Fruit fly (Drosophila melanogaster) whole organism, embryonic: ENCODE measurements around the gene mRRF1.
A peak's percentile ranks its signal among the peaks of the same experiment; 100 is the strongest.

Experiments used
- Bdp1 ChIP-seq: fragments of 200-800 bp; sonication (Bioruptor generic); optimal IDR thresholded peaks from 3 replicates; lab custom pipeline; 2016; ENCODE audit warnings: missing biosample characterization, missing genetic modification characterization
- CG10979 ChIP-seq: fragments of 200-800 bp; sonication (Bioruptor generic); optimal IDR thresholded peaks from 2 replicates; lab custom pipeline; 2018; ENCODE audit warnings: missing biosample characterization, mild to moderate bottlenecking, missing genetic modification characterization, moderate library complexity
- CG13424 ChIP-seq: fragments of 200-800 bp; sonication (Bioruptor generic); optimal IDR thresholded peaks from 2 replicates; lab custom pipeline; 2019; ENCODE audit warnings: missing biosample characterization, mild to moderate bottlenecking, missing genetic modification characterization, moderate library complexity
- CG1647 ChIP-seq: fragments of 200-800 bp; sonication (Bioruptor generic); optimal IDR thresholded peaks from 3 replicates; lab custom pipeline; 2016; ENCODE audit warnings: missing biosample characterization, missing genetic modification characterization
- CG17359 ChIP-seq: fragments of 200-800 bp; sonication (Bioruptor generic); optimal IDR thresholded peaks from 3 replicates; lab custom pipeline; 2018; ENCODE audit warnings: missing biosample characterization, mild to moderate bottlenecking, missing genetic modification characterization, moderate library complexity
- CG18599 ChIP-seq: fragments of 200-800 bp; sonication (Bioruptor generic); optimal IDR thresholded peaks from 3 replicates; lab custom pipeline; 2017; ENCODE audit warnings: missing biosample characterization, missing genetic modification characterization, mild to moderate bottlenecking, moderate library complexity, missing genetic modification reagents
- CG2202 ChIP-seq: fragments of 200-800 bp; sonication (Bioruptor generic); optimal IDR thresholded peaks from 2 replicates; lab custom pipeline; 2018; ENCODE audit warnings: missing biosample characterization, mild to moderate bottlenecking, missing genetic modification characterization
- CG2678 ChIP-seq: fragments of 200-800 bp; sonication (Bioruptor generic); optimal IDR thresholded peaks from 3 replicates; lab custom pipeline; 2019; ENCODE audit warnings: missing biosample characterization, mild to moderate bottlenecking, missing genetic modification characterization, moderate library complexity
- CG2712 ChIP-seq: fragments of 200-800 bp; optimal IDR thresholded peaks from 3 replicates; lab custom pipeline; 2019; ENCODE audit warnings: missing biosample characterization, mild to moderate bottlenecking, missing genetic modification characterization, moderate library complexity
- CG2889 ChIP-seq: fragments of 200-800 bp; sonication (Bioruptor generic); IDR thresholded peaks from 3 replicates; pipeline ENCODE4 v1.3.6; 2022; ENCODE audit warnings: missing biosample characterization, missing genetic modification characterization
- CG30020 ChIP-seq: fragments of 200-800 bp; optimal IDR thresholded peaks from 2 replicates; lab custom pipeline; 2019; ENCODE audit warnings: missing biosample characterization, mild to moderate bottlenecking, missing genetic modification characterization, moderate library complexity
- CG31441 ChIP-seq: fragments of 200-800 bp; sonication (Bioruptor generic); IDR thresholded peaks from 2 replicates; pipeline ENCODE4 v1.3.6; 2022; ENCODE audit warnings: missing biosample characterization, missing genetic modification characterization
- CG42726 ChIP-seq: fragments of 200-800 bp; sonication (Bioruptor generic); IDR thresholded peaks from 2 replicates; pipeline ENCODE4 v1.3.6; 2022; ENCODE audit warnings: missing biosample characterization, missing genetic modification characterization; ENCODE audit not compliant: partially characterized antibody
- CG4328 ChIP-seq: fragments of 200-800 bp; sonication (Bioruptor generic); optimal IDR thresholded peaks from 3 replicates; lab custom pipeline; 2017; ENCODE audit warnings: missing biosample characterization, missing genetic modification reagents, missing genetic modification characterization
- CG4730 ChIP-seq: fragments of 200-800 bp; sonication (Bioruptor generic); IDR thresholded peaks from 2 replicates; pipeline ENCODE4 v1.3.6; 2022; ENCODE audit warnings: missing biosample characterization, missing genetic modification characterization
- CG4820 ChIP-seq: fragments of 200-800 bp; sonication (Bioruptor generic); optimal IDR thresholded peaks from 3 replicates; lab custom pipeline; 2016; ENCODE audit warnings: missing biosample characterization, missing genetic modification characterization
- CG7839 ChIP-seq: fragments of 200-800 bp; sonication (Bioruptor generic); optimal IDR thresholded peaks from 3 replicates; lab custom pipeline; 2018; ENCODE audit warnings: missing biosample characterization, mild to moderate bottlenecking, missing genetic modification characterization, moderate library complexity
- CG9437 ChIP-seq: fragments of 200-800 bp; sonication (Bioruptor generic); optimal IDR thresholded peaks from 2 replicates; lab custom pipeline; 2018; ENCODE audit warnings: missing biosample characterization, mild to moderate bottlenecking, missing genetic modification characterization
- Dad ChIP-seq: fragments of 200-800 bp; sonication (Bioruptor generic); optimal IDR thresholded peaks from 3 replicates; lab custom pipeline; 2016; ENCODE audit warnings: missing biosample characterization, missing genetic modification characterization
- Doc2 ChIP-seq: fragments of 200-800 bp; sonication (Bioruptor generic); IDR thresholded peaks from 2 replicates; pipeline ENCODE4 v1.3.6; 2022; ENCODE audit warnings: missing biosample characterization, missing genetic modification characterization
- ERR ChIP-seq: fragments of 200-800 bp; sonication (Bioruptor generic); optimal IDR thresholded peaks from 2 replicates; lab custom pipeline; 2016; ENCODE audit warnings: missing biosample characterization, missing genetic modification characterization
- H15 ChIP-seq: fragments of 200-800 bp; sonication (Bioruptor generic); IDR thresholded peaks from 3 replicates; pipeline ENCODE4 v1.3.6; 2022; ENCODE audit warnings: missing biosample characterization, missing genetic modification characterization
- HLH54F ChIP-seq: fragments of 200-800 bp; sonication (Bioruptor generic); optimal IDR thresholded peaks from 3 replicates; lab custom pipeline; 2016; ENCODE audit warnings: missing biosample characterization, missing genetic modification characterization
- HLHmδ ChIP-seq: fragments of 200-800 bp; sonication (Bioruptor generic); optimal IDR thresholded peaks from 2 replicates; lab custom pipeline; 2018; ENCODE audit warnings: missing biosample characterization, mild to moderate bottlenecking, missing genetic modification characterization, moderate library complexity
- Hmx ChIP-seq: fragments of 200-800 bp; sonication (Bioruptor generic); optimal IDR thresholded peaks from 2 replicates; lab custom pipeline; 2016; ENCODE audit warnings: missing biosample characterization, missing genetic modification characterization
- Hr39 ChIP-seq: fragments of >200 bp; optimal IDR thresholded peaks from 2 replicates; lab custom pipeline; 2017
- Hr78 ChIP-seq, 2 experiments: fragments of 200-800 bp in 1 of 2; fragments of >200 bp in 1 of 2; sonication (Bioruptor generic) in 1 of 2; optimal IDR thresholded peaks; 2 replicates each; lab custom pipeline; 2017 to 2019; ENCODE audit warnings: missing biosample characterization in 2 of 2, missing genetic modification characterization in 2 of 2, mild to moderate bottlenecking in 1 of 2, moderate library complexity in 1 of 2
- MTF-1 ChIP-seq: fragments of 200-800 bp; sonication (Bioruptor generic); optimal IDR thresholded peaks from 2 replicates; lab custom pipeline; 2018; ENCODE audit warnings: missing biosample characterization, mild to moderate bottlenecking, missing genetic modification characterization, borderline replicate concordance
- Side ChIP-seq: fragments of 200-800 bp; sonication (Bioruptor generic); optimal IDR thresholded peaks from 2 replicates; lab custom pipeline; 2016; ENCODE audit warnings: missing biosample characterization, missing genetic modification characterization
- Sox100B ChIP-seq: fragments of 200-800 bp; sonication (Bioruptor generic); optimal IDR thresholded peaks from 3 replicates; lab custom pipeline; 2018; ENCODE audit warnings: missing biosample characterization, mild to moderate bottlenecking, missing genetic modification characterization
- Sox102F ChIP-seq: fragments of 200-800 bp; sonication (Bioruptor generic); optimal IDR thresholded peaks from 2 replicates; lab custom pipeline; 2018; ENCODE audit warnings: missing biosample characterization, mild to moderate bottlenecking, missing genetic modification characterization, moderate library complexity
- Ssrp ChIP-seq: fragments of 200-800 bp; sonication (Bioruptor generic); optimal IDR thresholded peaks from 2 replicates; lab custom pipeline; 2018; ENCODE audit warnings: missing biosample characterization, mild to moderate bottlenecking, missing genetic modification characterization, moderate library complexity
- Tbp ChIP-seq: fragments of >200 bp; optimal IDR thresholded peaks from 2 replicates; lab custom pipeline; 2018; ENCODE audit warnings: missing biosample characterization, missing genetic modification characterization
- Vsx1 ChIP-seq: fragments of 200-800 bp; sonication (Bioruptor generic); optimal IDR thresholded peaks from 2 replicates; lab custom pipeline; 2017; ENCODE audit warnings: missing biosample characterization, mild to moderate bottlenecking, missing genetic modification characterization, missing genetic modification reagents
- YL-1 ChIP-seq: fragments of 200-800 bp; sonication (Bioruptor generic); optimal IDR thresholded peaks from 3 replicates; lab custom pipeline; 2017; ENCODE audit warnings: missing biosample characterization, mild to moderate bottlenecking, missing genetic modification characterization
- al ChIP-seq: fragments of 200-800 bp; sonication (Bioruptor generic); IDR thresholded peaks from 2 replicates; pipeline ENCODE4 v1.3.6; 2022; ENCODE audit warnings: missing biosample characterization, missing genetic modification characterization
- az2 ChIP-seq: fragments of 200-800 bp; sonication (Bioruptor generic); optimal IDR thresholded peaks from 3 replicates; lab custom pipeline; 2016; ENCODE audit warnings: missing biosample characterization, missing genetic modification characterization
- crol ChIP-seq: fragments of 200-800 bp; sonication (Bioruptor generic); IDR thresholded peaks from 2 replicates; pipeline ENCODE4 v1.3.6; 2022; ENCODE audit warnings: missing biosample characterization, missing genetic modification characterization
- gcm ChIP-seq: fragments of 200-800 bp; sonication (Bioruptor generic); optimal IDR thresholded peaks from 2 replicates; lab custom pipeline; 2019; ENCODE audit warnings: missing biosample characterization, mild to moderate bottlenecking, missing genetic modification characterization, moderate library complexity
- h ChIP-seq: fragments of >200 bp; optimal IDR thresholded peaks from 2 replicates; lab custom pipeline; 2017
- lbe ChIP-seq: fragments of 200-800 bp; sonication (Bioruptor generic); optimal IDR thresholded peaks from 2 replicates; lab custom pipeline; 2016; ENCODE audit warnings: missing biosample characterization, mild to moderate bottlenecking, missing genetic modification characterization
- nerfin-2 ChIP-seq: fragments of 200-800 bp; sonication (Bioruptor generic); IDR thresholded peaks from 2 replicates; pipeline ENCODE4 v1.3.6; 2022; ENCODE audit warnings: missing biosample characterization, missing genetic modification characterization; ENCODE audit not compliant: partially characterized antibody
- onecut ChIP-seq: fragments of 200-800 bp; sonication (Bioruptor generic); IDR thresholded peaks from 2 replicates; pipeline ENCODE4 v1.3.6; 2022; ENCODE audit warnings: missing biosample characterization, missing genetic modification characterization
- otp ChIP-seq: fragments of 200-800 bp; sonication (Bioruptor generic); IDR thresholded peaks from 3 replicates; pipeline ENCODE4, ENCODE4 v1.3.6; 2022; ENCODE audit warnings: missing biosample characterization, missing genetic modification characterization
- pan ChIP-seq, 4 experiments: fragments of >200 bp in 3 of 4; fragments of 200-800 bp in 1 of 4; sonication (Bioruptor generic) in 1 of 4; optimal IDR thresholded peaks in 3 of 4; IDR thresholded peaks in 1 of 4; 2 replicates each; pipeline versions ENCODE4 v1.3.6 to Lab custom; 2017 to 2022; ENCODE audit warnings: missing biosample characterization in 2 of 4, missing genetic modification characterization in 2 of 4, mixed read lengths in 1 of 4
- shn ChIP-seq: fragments of 200-800 bp; sonication (Bioruptor generic); optimal IDR thresholded peaks from 3 replicates; lab custom pipeline; 2016; ENCODE audit warnings: missing biosample characterization, missing genetic modification characterization
- sisA ChIP-seq: fragments of 200-800 bp; sonication (Bioruptor generic); IDR thresholded peaks from 2 replicates; pipeline ENCODE4 v1.3.6; 2022; ENCODE audit warnings: missing biosample characterization, missing genetic modification characterization
- slbo ChIP-seq: fragments of 200-800 bp; sonication (Bioruptor generic); IDR thresholded peaks from 2 replicates; pipeline ENCODE4 v1.3.6; 2022; ENCODE audit warnings: missing biosample characterization, missing genetic modification characterization
- tin ChIP-seq: fragments of 200-800 bp; sonication (Bioruptor generic); optimal IDR thresholded peaks from 3 replicates; lab custom pipeline; 2016; ENCODE audit warnings: missing biosample characterization, missing genetic modification characterization
- twi ChIP-seq: fragments of 200-800 bp; optimal IDR thresholded peaks from 2 replicates; lab custom pipeline; 2019; ENCODE audit warnings: missing biosample characterization, mild to moderate bottlenecking, missing genetic modification characterization, moderate library complexity

The mRRF1 gene

DNA sequence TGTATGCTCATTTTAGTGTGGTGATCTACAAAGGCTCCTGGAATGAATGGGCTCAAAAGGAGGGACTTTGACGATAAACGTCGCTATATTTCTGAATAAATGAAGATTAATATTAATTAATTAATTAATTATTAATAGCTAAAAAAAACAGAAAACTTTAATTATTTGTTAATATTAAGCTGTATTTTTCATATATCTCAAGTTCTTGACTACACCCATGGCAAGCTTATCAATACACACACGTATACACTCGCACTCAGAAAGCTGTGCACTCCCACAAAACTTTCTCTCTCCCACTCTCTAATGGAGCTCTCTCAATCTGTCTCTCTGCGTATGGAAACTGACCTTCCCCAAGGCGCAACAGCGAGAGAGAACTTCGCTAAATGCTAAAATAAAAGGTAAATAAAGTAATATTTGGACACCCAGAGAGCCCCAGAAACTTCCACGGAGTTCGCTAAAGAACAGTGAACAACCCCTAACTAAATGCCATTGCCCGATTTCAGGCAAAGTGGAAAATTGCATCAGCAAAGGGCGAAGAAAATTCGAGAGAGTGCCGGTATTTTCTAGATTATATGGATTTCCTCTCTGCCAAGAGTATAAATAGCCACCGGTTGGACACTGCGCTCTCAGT lies 9.3 kb downstream of the mRRF1 start (continued):
- peak; percentile 66 for TF ChIP-seq Vsx1 (GFP tag; lab: Kevin White, UChicago)
- no peak for TF ChIP-seq CG1647 (GFP tag; lab: Kevin White, UChicago)
- TF ChIP-seq lbe (GFP tag; lab: Kevin White, UChicago) = peak; percentile 74
- no peak for TF ChIP-seq YL-1
- TF ChIP-seq Dad = no peak
- peak; percentile 76 for TF ChIP-seq Sox102F (GFP tag; lab: Kevin White, UChicago)
- TF ChIP-seq CG30020 (tag; lab: Kevin White, UChicago) = no peak
- no peak for TF ChIP-seq crol
- TF ChIP-seq CG17359 = peak; percentile 82
- no peak for TF ChIP-seq pan (optimal IDR thresholded peaks at IDR 0.05; lab: Kevin White, UChicago)
- peak in 1 of 2 experiments; percentile 50 for TF ChIP-seq pan (GFP tag; optimal IDR thresholded peaks at IDR 0.05 in 1 of 2, IDR thresholded peaks at IDR 0.05 in 1 of 2)
- TF ChIP-seq CG2712 = peak; percentile 72
- peak; percentile 62; the same call in 1 of the 3 replicates for TF ChIP-seq H15 (GFP tag; lab: Robert Waterston, UW)
- TF ChIP-seq CG9437 = peak; percentile 22
- TF ChIP-seq CG13424 = peak; percentile 77
- no peak for TF ChIP-seq ERR (GFP tag; lab: Kevin White, UChicago)
- TF ChIP-seq CG2889 (GFP tag; lab: Robert Waterston, UW) = no peak
- peak; percentile 86 for TF ChIP-seq CG18599
- TF ChIP-seq MTF-1 (GFP tag; lab: Kevin White, UChicago) = peak; percentile 49
- TF ChIP-seq CG10979 (tag; lab: Kevin White, UChicago) = peak; percentile 73
- TF ChIP-seq Hr39 (lab: Kevin White, UChicago) = no peak
- no peak for TF ChIP-seq HLH54F
- peak; percentile 75 for TF ChIP-seq CG7839 (tag; lab: Kevin White, UChicago)
- no peak for TF ChIP-seq al (GFP tag; lab: Robert Waterston, UW)
- TF ChIP-seq onecut = peak; percentile 40
- TF ChIP-seq nerfin-2 (GFP tag; lab: Robert Waterston, UW) = no peak
- no peak for TF ChIP-seq Doc2 (GFP tag; lab: Robert Waterston, UW)
- peak; percentile 75 for TF ChIP-seq CG31441 (GFP tag; lab: Robert Waterston, UW)
- TF ChIP-seq Side = no peak
- TF ChIP-seq Bdp1 (GFP tag; lab: Kevin White, UChicago) = no peak
- TF ChIP-seq az2 = peak; percentile 66
- TF ChIP-seq twi (tag; lab: Kevin White, UChicago) = no peak
- TF ChIP-seq gcm = peak; percentile 33
- peak; percentile 84 for TF ChIP-seq CG2678 (tag; lab: Kevin White, UChicago)
- TF ChIP-seq shn (GFP tag; lab: Kevin White, UChicago) = no peak
- TF ChIP-seq Hmx = peak; percentile 27
- TF ChIP-seq tin = peak; percentile 43
- TF ChIP-seq HLHmδ (GFP tag; lab: Kevin White, UChicago) = no peak
- TF ChIP-seq Sox100B (GFP tag; lab: Kevin White, UChicago) = peak; percentile 72
- TF ChIP-seq CG4730 (GFP tag; lab: Robert Waterston, UW) = peak; percentile 45; the same call in 1 of the 2 replicates
- TF ChIP-seq CG42726 (GFP tag; lab: Robert Waterston, UW) = no peak
- peak; percentile 59 for TF ChIP-seq CG4820 (GFP tag; lab: Kevin White, UChicago)
- TF ChIP-seq sisA = peak; percentile 72
- TF ChIP-seq slbo (GFP tag; lab: Robert Waterston, UW) = peak; percentile 69
- TF ChIP-seq CG2202 = peak; percentile 1
- peak in 1 of 2 experiments; percentile 43 for TF ChIP-seq Hr78 (GFP tag; optimal IDR thresholded peaks at IDR 0.05; lab: Kevin White, UChicago)
- no peak for TF ChIP-seq h (lab: Kevin White, UChicago)
- peak; percentile 11; the same call in 1 of the 3 replicates for TF ChIP-seq otp (GFP tag; lab: Robert Waterston, UW)
- peak; percentile 54 for TF ChIP-seq Ssrp (tag; lab: Kevin White, UChicago)
- TF ChIP-seq CG4328 (GFP tag; lab: Kevin White, UChicago) = peak; percentile 61
- TF ChIP-seq Tbp (GFP tag; lab: Kevin White, UChicago) = no peak
